Worm (Caenorhabditis elegans) whole organism, mixed stage, embryonic: ENCODE measurements around the gene rpb-6.

Experiments
- M03D4.4 ChIP-seq: sonication (generic microtip); optimal IDR thresholded peaks from 2 replicates; lab custom pipeline; 2017; ENCODE audit warnings: mild to moderate bottlenecking, missing genetic modification characterization, missing compliant biosample characterization
- bed-3 ChIP-seq: fragments of 200-800 bp; sonication (Bioruptor generic); optimal IDR thresholded peaks from 3 replicates; lab custom pipeline; 2018; ENCODE audit warnings: mild to moderate bottlenecking, missing genetic modification characterization, moderate library complexity, missing compliant biosample characterization
- blmp-1 ChIP-seq: fragments of 150-350 bp; optimal IDR thresholded peaks from 2 replicates; lab custom pipeline; 2014; ENCODE audit warnings: missing biosample characterization, missing genetic modification characterization
- ceh-43 ChIP-seq: fragments of 200-800 bp; sonication (Bioruptor generic); optimal IDR thresholded peaks from 2 replicates; lab custom pipeline; 2018; ENCODE audit warnings: mild to moderate bottlenecking, missing genetic modification characterization, moderate library complexity, missing compliant biosample characterization
- ceh-83 ChIP-seq: fragments of 200-800 bp; sonication (Bioruptor generic); optimal IDR thresholded peaks from 2 replicates; lab custom pipeline; 2018; ENCODE audit warnings: mild to moderate bottlenecking, missing genetic modification characterization, missing compliant biosample characterization
- ces-1 ChIP-seq: fragments of 150-350 bp; optimal IDR thresholded peaks from 2 replicates; lab custom pipeline; 2014; ENCODE audit warnings: missing biosample characterization, missing genetic modification reagents, missing genetic modification characterization
- cnd-1 ChIP-seq: fragments of 200-800 bp; sonication (Bioruptor generic); optimal IDR thresholded peaks from 2 replicates; lab custom pipeline; 2018; ENCODE audit warnings: mild to moderate bottlenecking, missing genetic modification characterization, missing compliant biosample characterization
- drap-1 ChIP-seq: fragments of 200-800 bp; sonication (Bioruptor generic); optimal IDR thresholded peaks from 3 replicates; lab custom pipeline; 2018; ENCODE audit warnings: mild to moderate bottlenecking, missing genetic modification characterization, missing compliant biosample characterization
- elt-1 ChIP-seq: sonication (generic microtip); optimal IDR thresholded peaks from 2 replicates; lab custom pipeline; 2017; ENCODE audit warnings: missing genetic modification characterization, mild to moderate bottlenecking, missing compliant biosample characterization, antibody characterized with exemption, moderate library complexity, borderline replicate concordance; ENCODE audit not compliant: insufficient read depth
- elt-3 ChIP-seq: fragments of 150-350 bp; optimal IDR thresholded peaks from 2 replicates; lab custom pipeline; 2014; ENCODE audit warnings: missing biosample characterization, missing genetic modification characterization
- flh-1 ChIP-seq: fragments of 200-800 bp; sonication (Bioruptor generic); optimal IDR thresholded peaks from 2 replicates; lab custom pipeline; 2018; ENCODE audit warnings: mild to moderate bottlenecking, missing genetic modification characterization, moderate library complexity, missing compliant biosample characterization
- ham-2 ChIP-seq: fragments of 200-800 bp; sonication (Bioruptor generic); optimal IDR thresholded peaks from 2 replicates; lab custom pipeline; 2018; ENCODE audit warnings: mild to moderate bottlenecking, missing genetic modification characterization, missing compliant biosample characterization
- hlh-1 ChIP-seq: fragments of 150-350 bp; optimal IDR thresholded peaks from 2 replicates; lab custom pipeline; 2014; ENCODE audit warnings: missing biosample characterization, missing genetic modification reagents, missing genetic modification characterization
- lin-32 ChIP-seq: fragments of 200-800 bp; sonication (Bioruptor generic); optimal IDR thresholded peaks from 2 replicates; lab custom pipeline; 2018; ENCODE audit warnings: mild to moderate bottlenecking, missing genetic modification characterization, missing compliant biosample characterization
- lsy-2 ChIP-seq: fragments of 150-350 bp; optimal IDR thresholded peaks from 2 replicates; lab custom pipeline; 2014; ENCODE audit warnings: missing biosample characterization, missing genetic modification characterization
- mab-5 ChIP-seq: fragments of 150-350 bp; optimal IDR thresholded peaks from 2 replicates; lab custom pipeline; 2014; ENCODE audit warnings: missing biosample characterization, missing genetic modification characterization
- mep-1 ChIP-seq: fragments of 150-350 bp; optimal IDR thresholded peaks from 2 replicates; lab custom pipeline; 2017; ENCODE audit warnings: missing biosample characterization, missing genetic modification reagents, missing genetic modification characterization, inconsistent platforms
- mls-2 ChIP-seq: sonication (generic microtip); optimal IDR thresholded peaks from 2 replicates; lab custom pipeline; 2016; ENCODE audit warnings: mild to moderate bottlenecking, missing genetic modification characterization, moderate library complexity, missing compliant biosample characterization
- nhr-12 ChIP-seq: fragments of 150-350 bp; optimal IDR thresholded peaks from 2 replicates; lab custom pipeline; 2014; ENCODE audit warnings: missing biosample characterization, missing genetic modification characterization
- nhr-2 ChIP-seq: fragments of 150-350 bp; optimal IDR thresholded peaks from 2 replicates; lab custom pipeline; 2014; ENCODE audit warnings: missing biosample characterization, missing genetic modification characterization
- nhr-237 ChIP-seq: fragments of 150-350 bp; optimal IDR thresholded peaks from 2 replicates; lab custom pipeline; 2014; ENCODE audit warnings: missing biosample characterization, missing genetic modification characterization
- nhr-28 ChIP-seq: fragments of 150-350 bp; optimal IDR thresholded peaks from 2 replicates; lab custom pipeline; 2014; ENCODE audit warnings: missing biosample characterization, missing genetic modification characterization
- nhr-76 ChIP-seq: sonication (generic microtip); optimal IDR thresholded peaks from 2 replicates; lab custom pipeline; 2017; ENCODE audit warnings: missing biosample characterization, missing genetic modification characterization
- pha-4 ChIP-seq: fragments of 150-350 bp; optimal IDR thresholded peaks from 2 replicates; lab custom pipeline; 2018; ENCODE audit warnings: missing biosample characterization, missing genetic modification reagents, missing genetic modification characterization
- snpc-4 ChIP-seq: fragments of 150-350 bp; optimal IDR thresholded peaks from 2 replicates; lab custom pipeline; 2014; ENCODE audit warnings: missing biosample characterization, missing genetic modification characterization
- sptf-1 ChIP-seq: sonication (generic microtip); optimal IDR thresholded peaks from 2 replicates; lab custom pipeline; 2017; ENCODE audit warnings: mild to moderate bottlenecking, missing genetic modification characterization, moderate library complexity, missing compliant biosample characterization
- tbx-8 ChIP-seq: fragments of 200-800 bp; sonication (Bioruptor generic); optimal IDR thresholded peaks from 2 replicates; lab custom pipeline; 2018; ENCODE audit warnings: mild to moderate bottlenecking, missing genetic modification characterization, moderate library complexity, missing compliant biosample characterization
- unc-120 ChIP-seq: sonication (generic microtip); optimal IDR thresholded peaks from 2 replicates; lab custom pipeline; 2017; ENCODE audit warnings: missing genetic modification characterization, missing compliant biosample characterization; ENCODE audit not compliant: poor library complexity, severe bottlenecking
- unc-39 ChIP-seq: fragments of 150-350 bp; optimal IDR thresholded peaks from 2 replicates; lab custom pipeline; 2014; ENCODE audit warnings: missing biosample characterization, missing genetic modification characterization
- unc-62 ChIP-seq: fragments of 150-350 bp; optimal IDR thresholded peaks from 2 replicates; lab custom pipeline; 2014; ENCODE audit warnings: missing biosample characterization, missing genetic modification reagents, missing genetic modification characterization
- zip-8 ChIP-seq: fragments of 150-350 bp; optimal IDR thresholded peaks from 2 replicates; lab custom pipeline; 2014; ENCODE audit warnings: missing biosample characterization, missing genetic modification characterization
- ztf-11 ChIP-seq: fragments of 150-350 bp; optimal IDR thresholded peaks from 2 replicates; lab custom pipeline; 2014; ENCODE audit warnings: missing biosample characterization, missing genetic modification characterization

rpb-6 gene

ce11 chrII:10574177-10574576, 5.0 kb upstream of the rpb-6 start:
- no peak for TF ChIP-seq ceh-43 (GFP tag; lab: Kevin White, UChicago)

DNA sequence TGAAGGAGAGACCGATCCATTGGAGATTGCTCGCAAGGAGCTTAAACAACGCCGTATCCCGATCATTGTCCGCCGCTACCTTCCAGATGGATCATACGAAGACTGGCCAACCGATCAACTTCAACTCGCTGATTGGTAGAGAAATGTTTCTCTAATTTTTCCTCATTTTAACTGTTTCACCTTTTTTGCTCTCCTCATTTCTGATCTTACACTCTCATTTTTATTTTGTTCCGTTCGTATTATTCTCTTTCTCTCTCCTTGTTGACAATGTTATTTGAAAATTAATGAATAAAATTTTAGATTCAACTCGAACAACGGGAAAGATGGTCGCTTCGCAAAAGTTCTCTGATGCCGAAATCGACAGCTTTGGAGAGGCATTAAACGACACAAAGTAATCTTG, 475 bp downstream of the rpb-6 start, which contains the start of gene dohh-1:
Gene dohh-1 (plus strand): TSS at position 301 of the 400 bp plus-strand sequence.
- TF ChIP-seq nhr-12 (tag; lab: Kevin White, UChicago) (no peak), nhr-28 (no peak), unc-120 (no peak), nhr-237 (tag; lab: Kevin White, UChicago) (no peak), ceh-43 (GFP tag; lab: Kevin White, UChicago) (no peak), mab-5 (tag; lab: Kevin White, UChicago) (no peak), ces-1 (GFP tag; lab: Kevin White, UChicago) (no peak), tbx-8 (GFP tag; lab: Kevin White, UChicago) (no peak), ztf-11 (tag; lab: Kevin White, UChicago) (no peak), ceh-83 (GFP tag; lab: Kevin White, UChicago) (no peak), snpc-4 (no peak), lin-32 (GFP tag; lab: Kevin White, UChicago) (no peak), ham-2 (no peak), elt-3 (tag; lab: Kevin White, UChicago) (no peak), blmp-1 (no peak), pha-4 (no peak), zip-8 (tag; lab: Kevin White, UChicago) (no peak)

- no peak for TF ChIP-seq ceh-83 (GFP tag; lab: Kevin White, UChicago)
- TF ChIP-seq lsy-2 (tag; lab: Kevin White, UChicago) = no peak
- no peak for TF ChIP-seq pha-4
- no peak for TF ChIP-seq ztf-11 (tag; lab: Kevin White, UChicago)
- TF ChIP-seq drap-1 (GFP tag; lab: Kevin White, UChicago) = no peak
- TF ChIP-seq flh-1 = no peak
- TF ChIP-seq unc-62 (GFP tag; lab: Kevin White, UChicago) = no peak
- no peak for TF ChIP-seq nhr-76 (tag; lab: Kevin White, UChicago)
- no peak for TF ChIP-seq elt-1
- TF ChIP-seq zip-8 (tag; lab: Kevin White, UChicago) = no peak
- TF ChIP-seq mab-5 (tag; lab: Kevin White, UChicago) = no peak
- TF ChIP-seq ceh-43 (GFP tag; lab: Kevin White, UChicago) = no peak
- TF ChIP-seq unc-120 = no peak
- no peak for TF ChIP-seq unc-39 (tag; lab: Kevin White, UChicago)
- no peak for TF ChIP-seq hlh-1 (tag; lab: Kevin White, UChicago)
- no peak for TF ChIP-seq elt-3 (tag; lab: Kevin White, UChicago)
- TF ChIP-seq mep-1 (tag; lab: Kevin White, UChicago) = no peak
Measured at ce11 chrII:10580833-10581232, 1.7 kb downstream of the rpb-6 start, which contains the start of gene dap-3. dap-3 (plus strand) TSS chrII:10581133.

DNA sequence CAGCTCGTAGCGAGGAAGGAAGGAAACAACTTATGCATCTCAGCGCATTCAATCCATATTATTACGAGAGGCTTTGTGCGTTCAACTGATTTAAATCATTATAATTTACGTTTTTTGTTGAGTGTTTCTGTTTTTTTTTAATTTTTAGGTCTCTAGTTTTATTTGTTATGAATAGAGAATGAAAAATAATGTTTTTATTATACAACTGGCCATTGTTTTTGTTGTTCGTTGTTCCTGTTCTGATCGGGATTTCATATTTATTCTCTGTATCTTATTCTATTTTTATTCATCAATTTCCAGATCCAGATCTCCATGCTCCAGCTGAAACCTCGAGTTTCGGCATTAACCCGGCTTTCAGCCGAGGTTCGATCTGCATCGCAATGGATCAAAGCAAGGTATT, 3.1 kb downstream of the rpb-6 start, which contains the start of gene mrps-22:
Gene mrps-22 (plus strand): TSS at position 301 of the 400 bp plus-strand sequence.
- TF ChIP-seq blmp-1 (no peak), ceh-83 (GFP tag; lab: Kevin White, UChicago) (no peak), ces-1 (GFP tag; lab: Kevin White, UChicago) (no peak), lsy-2 (tag; lab: Kevin White, UChicago) (no peak), M03D4.4 (tag; lab: Kevin White, UChicago) (no peak), mls-2 (tag; lab: Kevin White, UChicago) (no peak), unc-120 (no peak), tbx-8 (GFP tag; lab: Kevin White, UChicago) (no peak), bed-3 (GFP tag; lab: Kevin White, UChicago) (no peak), ztf-11 (tag; lab: Kevin White, UChicago) (no peak)

ce11 chrII:10584036-10584435, 4.9 kb downstream of the rpb-6 start, which contains the start of gene algn-9:
algn-9 (plus strand) TSS chrII:10584336.
- TF ChIP-seq mls-2 (tag; lab: Kevin White, UChicago) (no peak), unc-120 (no peak), drap-1 (GFP tag; lab: Kevin White, UChicago) (no peak), pha-4 (no peak), nhr-2 (tag; lab: Kevin White, UChicago) (no peak), elt-1 (no peak), unc-62 (GFP tag; lab: Kevin White, UChicago) (no peak), mep-1 (tag; lab: Kevin White, UChicago) (no peak), nhr-237 (tag; lab: Kevin White, UChicago) (no peak), lin-32 (GFP tag; lab: Kevin White, UChicago) (no peak), tbx-8 (GFP tag; lab: Kevin White, UChicago) (no peak), sptf-1 (tag; lab: Kevin White, UChicago) (no peak), flh-1 (no peak), snpc-4 (no peak), zip-8 (tag; lab: Kevin White, UChicago) (no peak), nhr-28 (no peak), cnd-1 (no peak), bed-3 (GFP tag; lab: Kevin White, UChicago) (no peak), blmp-1 (no peak), elt-3 (tag; lab: Kevin White, UChicago) (no peak)
- TF ChIP-seq, all 35 proteins: peak for 0
